Fruit fly (Drosophila melanogaster) whole organism, embryonic: ENCODE results near the gene CG1273.
A peak's percentile ranks its signal among the peaks of the same experiment; 100 is the strongest.

Source experiments
- Ada2b ChIP-seq: fragments of 200-800 bp; sonication (Bioruptor generic); IDR thresholded peaks from 2 replicates; pipeline ENCODE4 v1.3.6; 2022; ENCODE audit warnings: missing biosample characterization, missing genetic modification characterization
- C15 ChIP-seq: fragments of 200-800 bp; sonication (Bioruptor generic); IDR thresholded peaks from 3 replicates; pipeline ENCODE4 v1.3.6; 2022; ENCODE audit warnings: missing biosample characterization, missing genetic modification characterization
- CG10267 ChIP-seq: fragments of 200-800 bp; sonication (Bioruptor generic); optimal IDR thresholded peaks from 2 replicates; lab custom pipeline; 2018; ENCODE audit warnings: missing biosample characterization, mild to moderate bottlenecking, missing genetic modification characterization, moderate library complexity
- CG11093 ChIP-seq: fragments of 200-800 bp; sonication (Bioruptor generic); IDR thresholded peaks from 3 replicates; pipeline ENCODE4 v1.3.6; 2022; ENCODE audit warnings: missing biosample characterization, missing genetic modification characterization
- CG11504 ChIP-seq: fragments of 200-800 bp; sonication (Bioruptor generic); optimal IDR thresholded peaks from 3 replicates; lab custom pipeline; 2019; ENCODE audit warnings: missing biosample characterization, mild to moderate bottlenecking, missing genetic modification characterization, moderate library complexity
- CG12155 ChIP-seq: fragments of 200-800 bp; sonication (Bioruptor generic); optimal IDR thresholded peaks from 3 replicates; lab custom pipeline; 2016; ENCODE audit warnings: missing biosample characterization, missing genetic modification characterization
- CG13296 ChIP-seq: fragments of 200-800 bp; sonication (Bioruptor generic); optimal IDR thresholded peaks from 3 replicates; lab custom pipeline; 2018; ENCODE audit warnings: missing biosample characterization, mild to moderate bottlenecking, missing genetic modification characterization
- CG14441 ChIP-seq: fragments of 200-800 bp; sonication (Bioruptor generic); IDR thresholded peaks from 2 replicates; pipeline ENCODE4 v1.3.6; 2022; ENCODE audit warnings: missing biosample characterization, missing genetic modification characterization
- CG1602 ChIP-seq: fragments of 200-800 bp; sonication (Bioruptor generic); optimal IDR thresholded peaks from 3 replicates; lab custom pipeline; 2016; ENCODE audit warnings: missing biosample characterization, missing genetic modification characterization
- CG17361 ChIP-seq: fragments of 200-800 bp; sonication (Bioruptor generic); IDR thresholded peaks from 3 replicates; pipeline ENCODE4 v1.3.6; 2022; ENCODE audit warnings: missing biosample characterization, missing genetic modification characterization
- CG17568 ChIP-seq: fragments of 200-800 bp; sonication (Bioruptor generic); optimal IDR thresholded peaks from 2 replicates; lab custom pipeline; 2018; ENCODE audit warnings: missing biosample characterization, mild to moderate bottlenecking, missing genetic modification characterization, moderate library complexity
- CG18764 ChIP-seq: fragments of 200-800 bp; sonication (Bioruptor generic); optimal IDR thresholded peaks from 3 replicates; lab custom pipeline; 2016; ENCODE audit warnings: missing biosample characterization, missing genetic modification characterization
- CG30431 ChIP-seq: fragments of 200-800 bp; sonication (Bioruptor generic); optimal IDR thresholded peaks from 2 replicates; lab custom pipeline; 2017; ENCODE audit warnings: missing biosample characterization, missing genetic modification characterization
- CG34422 ChIP-seq: fragments of 200-800 bp; sonication (Bioruptor generic); IDR thresholded peaks from 3 replicates; pipeline ENCODE4 v1.3.6; 2022; ENCODE audit warnings: missing biosample characterization, missing genetic modification characterization
- CG3995 ChIP-seq: fragments of 200-800 bp; sonication (Bioruptor generic); optimal IDR thresholded peaks from 3 replicates; lab custom pipeline; 2016; ENCODE audit warnings: missing biosample characterization, missing genetic modification characterization
- CG7839 ChIP-seq: fragments of 200-800 bp; sonication (Bioruptor generic); optimal IDR thresholded peaks from 3 replicates; lab custom pipeline; 2018; ENCODE audit warnings: missing biosample characterization, mild to moderate bottlenecking, missing genetic modification characterization, moderate library complexity
- CG8089 ChIP-seq: fragments of 200-800 bp; sonication (Bioruptor generic); optimal IDR thresholded peaks from 3 replicates; lab custom pipeline; 2016; ENCODE audit warnings: missing biosample characterization, missing genetic modification characterization
- CG8765 ChIP-seq: fragments of 200-800 bp; sonication (Bioruptor generic); IDR thresholded peaks from 2 replicates; pipeline ENCODE4 v1.3.6; 2022; ENCODE audit warnings: missing biosample characterization, missing genetic modification characterization
- CG8924 ChIP-seq: fragments of 200-800 bp; optimal IDR thresholded peaks from 3 replicates; lab custom pipeline; 2019; ENCODE audit warnings: missing biosample characterization, mild to moderate bottlenecking, missing genetic modification characterization, moderate library complexity
- Dek ChIP-seq: fragments of 200-800 bp; sonication (Bioruptor generic); optimal IDR thresholded peaks from 3 replicates; lab custom pipeline; 2019; ENCODE audit warnings: missing biosample characterization, mild to moderate bottlenecking, missing genetic modification characterization, moderate library complexity
- Dfd ChIP-seq, 2 experiments: fragments of >200 bp; optimal IDR thresholded peaks; 2 replicates each; lab custom pipeline; 2017; ENCODE audit warnings: missing biosample characterization in 2 of 2, missing genetic modification characterization in 2 of 2
- Med ChIP-seq: fragments of 200-800 bp; sonication (Bioruptor generic); peaks from one replicate; lab custom pipeline; 2016; ENCODE audit warnings: missing biosample characterization, missing genetic modification characterization, mild to moderate bottlenecking, inconsistent platforms, moderate library complexity
- Nf-YA ChIP-seq: fragments of 200-800 bp; sonication (Bioruptor generic); IDR thresholded peaks from 2 replicates; pipeline ENCODE4 v1.3.6; 2022; ENCODE audit warnings: missing biosample characterization, missing genetic modification characterization
- NfI ChIP-seq: fragments of 200-800 bp; sonication (Bioruptor generic); optimal IDR thresholded peaks from 3 replicates; lab custom pipeline; 2018; ENCODE audit warnings: missing biosample characterization, mild to moderate bottlenecking, missing genetic modification characterization, moderate library complexity
- Oaz ChIP-seq: fragments of 200-800 bp; sonication (Bioruptor generic); IDR thresholded peaks from 2 replicates; pipeline ENCODE4 v1.3.6; 2022; ENCODE audit warnings: missing biosample characterization, missing genetic modification characterization
- Taf1 ChIP-seq: fragments of 200-800 bp; sonication (Bioruptor generic); IDR thresholded peaks from 2 replicates; pipeline ENCODE4 v1.3.6; 2022; ENCODE audit warnings: missing biosample characterization, missing genetic modification characterization
- Usf ChIP-seq: fragments of 200-800 bp; sonication (Bioruptor generic); optimal IDR thresholded peaks from 2 replicates; lab custom pipeline; 2017; ENCODE audit warnings: missing genotype, missing biosample characterization, missing genetic modification characterization
- Xbp1 ChIP-seq: fragments of 200-800 bp; sonication (Bioruptor generic); optimal IDR thresholded peaks from 3 replicates; lab custom pipeline; 2016; ENCODE audit warnings: missing biosample characterization, mild to moderate bottlenecking, missing genetic modification characterization
- Xrp1 ChIP-seq: fragments of 200-800 bp; sonication (Bioruptor generic); IDR thresholded peaks from 2 replicates; pipeline ENCODE4 v1.3.6; 2022; ENCODE audit warnings: missing biosample characterization, missing genetic modification characterization
- ash1 ChIP-seq: fragments of 200-800 bp; sonication (Bioruptor generic); optimal IDR thresholded peaks from 2 replicates; lab custom pipeline; 2018; ENCODE audit warnings: missing biosample characterization, mild to moderate bottlenecking, missing genetic modification characterization
- cad ChIP-seq: fragments of >200 bp; optimal IDR thresholded peaks from 2 replicates; lab custom pipeline; 2017; ENCODE audit warnings: missing biosample characterization, missing genetic modification characterization
- cg ChIP-seq: fragments of 200-800 bp; sonication (Bioruptor generic); optimal IDR thresholded peaks from 3 replicates; lab custom pipeline; 2019; ENCODE audit warnings: missing biosample characterization, mild to moderate bottlenecking, missing genetic modification characterization, moderate library complexity
- chif ChIP-seq, 2 experiments: fragments of 200-800 bp; sonication (Bioruptor generic); optimal IDR thresholded peaks; 3 replicates each; lab custom pipeline; 2016; ENCODE audit warnings: missing biosample characterization in 2 of 2, missing genetic modification characterization in 2 of 2
- crp ChIP-seq, 2 experiments: fragments of 200-800 bp; sonication (Bioruptor generic); optimal IDR thresholded peaks; 2 replicates in 1 of 2; 3 replicates in 1 of 2; lab custom pipeline; 2017; ENCODE audit warnings: missing biosample characterization in 2 of 2, missing genetic modification characterization in 2 of 2, mild to moderate bottlenecking in 1 of 2, moderate library complexity in 1 of 2
- dan ChIP-seq: fragments of 200-800 bp; sonication (Bioruptor generic); IDR thresholded peaks from 2 replicates; pipeline ENCODE4 v1.3.6; 2022; ENCODE audit warnings: missing biosample characterization, missing genetic modification characterization
- disco-r ChIP-seq: fragments of 200-800 bp; sonication (Bioruptor generic); optimal IDR thresholded peaks from 2 replicates; lab custom pipeline; 2016; ENCODE audit warnings: missing biosample characterization, missing genetic modification characterization
- gfzf ChIP-seq: fragments of 200-800 bp; sonication (Bioruptor generic); optimal IDR thresholded peaks from 2 replicates; lab custom pipeline; 2016; ENCODE audit warnings: missing biosample characterization, mild to moderate bottlenecking, missing genetic modification characterization, moderate library complexity
- grn ChIP-seq: fragments of 200-800 bp; sonication (Bioruptor generic); optimal IDR thresholded peaks from 3 replicates; lab custom pipeline; 2017; ENCODE audit warnings: missing biosample characterization, missing genetic modification characterization
- hbn ChIP-seq: fragments of 200-800 bp; sonication (Bioruptor generic); IDR thresholded peaks from 2 replicates; pipeline ENCODE4 v1.3.6; 2022; ENCODE audit warnings: missing biosample characterization, missing genetic modification characterization; ENCODE audit not compliant: partially characterized antibody
- her ChIP-seq: fragments of 200-800 bp; sonication (Bioruptor generic); optimal IDR thresholded peaks from 2 replicates; lab custom pipeline; 2016; ENCODE audit warnings: missing biosample characterization, missing genetic modification characterization
- kni ChIP-seq: fragments of 200-800 bp; sonication (Bioruptor generic); optimal IDR thresholded peaks from 3 replicates; lab custom pipeline; 2017; ENCODE audit warnings: mild to moderate bottlenecking, missing biosample characterization, missing genetic modification reagents, missing genetic modification characterization
- lab ChIP-seq: fragments of 200-800 bp; sonication (Bioruptor generic); optimal IDR thresholded peaks from 3 replicates; lab custom pipeline; 2017; ENCODE audit warnings: missing biosample characterization, missing genetic modification characterization, mild to moderate bottlenecking, moderate library complexity, missing genetic modification reagents
- nau ChIP-seq: fragments of 200-800 bp; sonication (Bioruptor generic); optimal IDR thresholded peaks from 3 replicates; lab custom pipeline; 2017; ENCODE audit warnings: missing biosample characterization, mild to moderate bottlenecking, missing genetic modification characterization, missing genetic modification reagents
- sc ChIP-seq, 3 experiments: fragments of >200 bp in 2 of 3; fragments of 200-800 bp in 1 of 3; sonication (Bioruptor generic) in 1 of 3; optimal IDR thresholded peaks; 2 replicates in 2 of 3; 3 replicates in 1 of 3; lab custom pipeline; 2017; ENCODE audit warnings: mild to moderate bottlenecking in 1 of 3, missing biosample characterization in 1 of 3, missing genetic modification characterization in 1 of 3, missing genetic modification reagents in 1 of 3
- sna ChIP-seq: fragments of 200-800 bp; sonication (Bioruptor generic); IDR thresholded peaks from 2 replicates; pipeline ENCODE4 v1.3.6; 2022; ENCODE audit warnings: missing biosample characterization, missing genetic modification characterization; ENCODE audit not compliant: partially characterized antibody
- tap ChIP-seq: fragments of 200-800 bp; optimal IDR thresholded peaks from 3 replicates; lab custom pipeline; 2019; ENCODE audit warnings: missing biosample characterization, mild to moderate bottlenecking, missing genetic modification characterization, moderate library complexity
- trh ChIP-seq: fragments of 200-800 bp; sonication (Bioruptor generic); optimal IDR thresholded peaks from 2 replicates; lab custom pipeline; 2016; ENCODE audit warnings: missing biosample characterization, missing genetic modification characterization
- zfh1 ChIP-seq: fragments of 200-800 bp; sonication (Bioruptor generic); IDR thresholded peaks from 3 replicates; pipeline ENCODE4 v1.3.6; 2022; ENCODE audit warnings: missing biosample characterization, missing genetic modification characterization

Gene CG1273

DNA sequence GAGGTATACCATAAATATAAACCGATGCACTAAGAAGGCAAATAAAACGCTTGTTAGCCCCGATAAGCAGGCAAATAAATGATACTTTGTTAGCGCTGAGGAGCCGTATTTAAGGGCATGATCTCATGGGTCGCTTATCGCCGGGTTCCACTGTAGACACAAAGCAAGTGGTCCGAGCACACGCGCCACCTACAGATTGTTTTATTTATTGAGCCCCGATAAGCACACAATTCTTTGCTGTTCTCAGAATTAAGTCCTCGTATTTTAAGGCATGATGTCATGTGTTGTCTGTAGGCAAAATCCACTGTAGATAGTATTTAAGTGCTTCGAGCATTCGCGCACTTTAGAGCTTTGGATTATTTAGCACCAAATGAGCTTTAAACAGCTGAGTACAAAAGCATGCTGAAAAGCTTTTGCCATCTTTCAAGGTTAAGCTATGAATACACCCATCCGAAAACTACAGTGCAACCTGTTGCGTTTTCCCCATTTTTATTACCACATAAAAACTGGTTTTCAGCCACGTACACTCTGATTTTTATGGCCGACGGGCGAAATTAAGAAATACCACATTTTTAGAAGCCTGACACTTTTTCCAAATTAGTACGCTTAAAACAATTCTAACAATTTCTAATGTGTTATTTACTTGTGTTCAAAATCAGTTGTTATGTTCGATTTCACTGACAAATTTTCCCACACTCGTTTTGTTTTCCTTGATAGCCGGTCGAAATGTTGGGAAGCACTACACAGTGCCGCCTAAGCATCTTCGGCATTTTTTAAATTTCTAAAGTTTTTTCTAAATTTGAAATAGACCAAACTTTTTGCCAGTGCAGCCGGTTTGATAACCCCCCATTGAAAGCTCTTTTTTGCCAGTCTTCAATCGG is 23.8 kb upstream of the CG1273 start, which contains the start of gene Sqor (continued):
- TF ChIP-seq Usf (GFP tag; lab: Kevin White, UChicago): peak; percentile 71
- TF ChIP-seq CG34422: peak; percentile 76; the same call in 2 of the 3 replicates
- no peak for TF ChIP-seq sna (GFP tag; lab: Robert Waterston, UW)
- peak; percentile 57; the same call in 1 of the 3 replicates for TF ChIP-seq CG11093 (GFP tag; lab: Robert Waterston, UW)
- TF ChIP-seq Med: peak; percentile 98
- peak; percentile 80 for TF ChIP-seq CG14441
- TF ChIP-seq nau (GFP tag; lab: Kevin White, UChicago): no peak
- peak; percentile 57 for TF ChIP-seq ash1 (GFP tag; lab: Kevin White, UChicago)
- peak; percentile 75 for TF ChIP-seq Nf-YA (GFP tag; lab: Robert Waterston, UW)
- TF ChIP-seq CG17361: peak; percentile 95
- peak; percentile 84 for TF ChIP-seq lab (GFP tag; lab: Kevin White, UChicago)
- peak; percentile 16 for TF ChIP-seq CG17568 (GFP tag; lab: Kevin White, UChicago)
- no peak for TF ChIP-seq cad
- TF ChIP-seq disco-r (GFP tag; lab: Kevin White, UChicago): peak; percentile 85
- peak in 1 of 2 experiments; percentile 80 for TF ChIP-seq crp (GFP tag; optimal IDR thresholded peaks at IDR 0.05; lab: Kevin White, UChicago)
- TF ChIP-seq kni (GFP tag; lab: Kevin White, UChicago): no peak
- peak; percentile 72 for TF ChIP-seq Oaz (GFP tag; lab: Robert Waterston, UW)
- peak; percentile 93 for TF ChIP-seq CG13296 (GFP tag; lab: Kevin White, UChicago)
- no peak for TF ChIP-seq Dfd (GFP tag; optimal IDR thresholded peaks at IDR 0.05; lab: Kevin White, UChicago)
- TF ChIP-seq CG7839 (tag; lab: Kevin White, UChicago): peak; percentile 89
- TF ChIP-seq grn (GFP tag; lab: Kevin White, UChicago): peak; percentile 8
- peak; percentile 91 for TF ChIP-seq Dek (tag; lab: Kevin White, UChicago)
- peak; percentile 20 for TF ChIP-seq cg (GFP tag; lab: Kevin White, UChicago)
- TF ChIP-seq trh (GFP tag; lab: Kevin White, UChicago): peak; percentile 79
- peak; percentile 77 for TF ChIP-seq CG30431 (GFP tag; lab: Kevin White, UChicago)
- TF ChIP-seq Ada2b (GFP tag; lab: Robert Waterston, UW): peak; percentile 81
- TF ChIP-seq CG8089 (GFP tag; lab: Kevin White, UChicago): peak; percentile 66
- TF ChIP-seq CG11504: peak; percentile 85
- peak; percentile 60; the same call in 1 of the 2 replicates for TF ChIP-seq CG8765
- TF ChIP-seq Xrp1 (GFP tag; lab: Robert Waterston, UW): peak; percentile 31; the same call in 1 of the 2 replicates
- peak; percentile 66 for TF ChIP-seq CG12155 (GFP tag; lab: Kevin White, UChicago)
- peak; percentile 88 for TF ChIP-seq Xbp1 (GFP tag; lab: Kevin White, UChicago)
- TF ChIP-seq sc (optimal IDR thresholded peaks at IDR 0.05; lab: Kevin White, UChicago): no peak
- TF ChIP-seq sc (GFP tag; optimal IDR thresholded peaks at IDR 0.05; lab: Kevin White, UChicago): no peak
- TF ChIP-seq zfh1 (GFP tag; lab: Robert Waterston, UW): peak; percentile 66; the same call in 2 of the 3 replicates
- peak; percentile 66 for TF ChIP-seq CG1602 (GFP tag; lab: Kevin White, UChicago)
- peak; percentile 90 for TF ChIP-seq CG8924 (tag; lab: Kevin White, UChicago)
- TF ChIP-seq chif (GFP tag; optimal IDR thresholded peaks at IDR 0.05; lab: Kevin White, UChicago): peak; percentile 61 to 81
- no peak for TF ChIP-seq hbn (GFP tag; lab: Robert Waterston, UW)
- TF ChIP-seq NfI (GFP tag; lab: Kevin White, UChicago): peak; percentile 92
- TF ChIP-seq C15 (GFP tag; lab: Robert Waterston, UW): peak; percentile 77
- peak; percentile 56 for TF ChIP-seq CG10267 (tag; lab: Kevin White, UChicago)
- TF ChIP-seq CG18764: peak; percentile 54
- 0 out of 2 replicates have a peak, but pooled peaks have one; percentile 35 for TF ChIP-seq Taf1 (GFP tag; lab: Robert Waterston, UW)
- TF ChIP-seq tap (tag; lab: Kevin White, UChicago): peak; percentile 82
- TF ChIP-seq her (GFP tag; lab: Kevin White, UChicago): peak; percentile 86
- TF ChIP-seq CG3995 (GFP tag; lab: Kevin White, UChicago): peak; percentile 63
- TF ChIP-seq gfzf (GFP tag; lab: Kevin White, UChicago): peak; percentile 31
- no peak for TF ChIP-seq dan (GFP tag; lab: Robert Waterston, UW)
